Fruit fly (Drosophila melanogaster): ENCODE data around the gene Ccm3.

The Ccm3 gene

dm6 chr3R:15418824-15419530 is 47.2 kb downstream of the Ccm3 start (continued):
- TF ChIP-seq Oli (tag; optimal IDR thresholded peaks at IDR 0.05), result peak; percentile 79
- TF ChIP-seq Ets97D (GFP tag; optimal IDR thresholded peaks at IDR 0.05), result no peak
- peak; percentile 31; the same call in 1 of the 2 replicates for TF ChIP-seq CG9932 (GFP tag; IDR thresholded peaks at IDR 0.05)
- TF ChIP-seq CG3995 (GFP tag; optimal IDR thresholded peaks at IDR 0.05), result no peak
- no peak for TF ChIP-seq hbn (GFP tag; IDR thresholded peaks at IDR 0.05; ENCODE audit: partially characterized antibody)
- TF ChIP-seq CG6654 (GFP tag; optimal IDR thresholded peaks at IDR 0.05), result no peak
- peak; percentile 94 for TF ChIP-seq zf30C (GFP tag; optimal IDR thresholded peaks at IDR 0.05)
- no peak for TF ChIP-seq Neu2 (GFP tag; optimal IDR thresholded peaks at IDR 0.05; ENCODE audit: borderline replicate concordance)
- TF ChIP-seq bcd (GFP tag; optimal IDR thresholded peaks at IDR 0.05), result peak; percentile 69
- TF ChIP-seq CG11695 (GFP tag; IDR thresholded peaks at IDR 0.05), result peak; percentile 77
- peak; percentile 48 for TF ChIP-seq Hsf (GFP tag; optimal IDR thresholded peaks at IDR 0.05)
- peak; percentile 29 for TF ChIP-seq HmgZ (tag; optimal IDR thresholded peaks at IDR 0.05)
- TF ChIP-seq so (GFP tag; IDR thresholded peaks at IDR 0.05), result no peak; the same call in 2 of the 3 replicates
- peak; percentile 88 for TF ChIP-seq gsb-n (tag; optimal IDR thresholded peaks at IDR 0.05)
- peak; percentile 52 for TF ChIP-seq Med (GFP tag)
- peak; percentile 71 for TF ChIP-seq CG18599 (GFP tag; optimal IDR thresholded peaks at IDR 0.05)
- peak; percentile 42 for TF ChIP-seq Nf-YC (tag; optimal IDR thresholded peaks at IDR 0.05)
- TF ChIP-seq Ets65A (GFP tag), result peak; percentile 90
- peak in 1 of 2 experiments; percentile 42 for TF ChIP-seq Pdp1 (GFP tag; optimal IDR thresholded peaks at IDR 0.05)
- no peak for TF ChIP-seq CG8944 (GFP tag; optimal IDR thresholded peaks at IDR 0.05)
- peak; percentile 67 for TF ChIP-seq CG18619 (GFP tag; optimal IDR thresholded peaks at IDR 0.05)
- no peak for TF ChIP-seq gfzf (GFP tag; optimal IDR thresholded peaks at IDR 0.05)
- TF ChIP-seq stc (GFP tag; IDR thresholded peaks at IDR 0.05), result peak; percentile 48
- peak; percentile 19 for TF ChIP-seq CG8290 (GFP tag; optimal IDR thresholded peaks at IDR 0.05)
- peak in 1 of 2 experiments; percentile 23 for TF ChIP-seq CG8290 (tag; optimal IDR thresholded peaks at IDR 0.05)

dm6 chr3R:15420375-15420931 is 48.7 kb downstream of the Ccm3 start:
- no peak for TF ChIP-seq chn (GFP tag; optimal IDR thresholded peaks at IDR 0.05)
- TF ChIP-seq CG15479 (GFP tag; optimal IDR thresholded peaks at IDR 0.05), result peak; percentile 71
- no peak for TF ChIP-seq nerfin-2 (GFP tag; IDR thresholded peaks at IDR 0.05; ENCODE audit: partially characterized antibody)
- no peak for TF ChIP-seq Mad (GFP tag; optimal IDR thresholded peaks at IDR 0.05)
- peak; percentile 49 for TF ChIP-seq Ets65A (GFP tag)
- peak; percentile 10; the same call in 1 of the 2 replicates for TF ChIP-seq CG32532 (GFP tag; IDR thresholded peaks at IDR 0.05)
- no peak for TF ChIP-seq pan (optimal IDR thresholded peaks at IDR 0.05)
- TF ChIP-seq pan (GFP tag; optimal IDR thresholded peaks at IDR 0.05 in 1 of 2, IDR thresholded peaks at IDR 0.05 in 1 of 2), result peak in 1 of 2 experiments; percentile 29
- TF ChIP-seq Dbx (GFP tag; IDR thresholded peaks at IDR 0.05), result 0 out of 3 replicates have a peak, but pooled peaks have one; percentile 37
- TF ChIP-seq bbx (GFP tag; IDR thresholded peaks at IDR 0.05; ENCODE audit: partially characterized antibody), result 0 out of 2 replicates have a peak, but pooled peaks have one; percentile 39
- no peak for TF ChIP-seq hkb (optimal IDR thresholded peaks at IDR 0.05)
- TF ChIP-seq hkb (GFP tag; IDR thresholded peaks at IDR 0.05), result peak; percentile 53; the same call in 1 of the 2 replicates
- TF ChIP-seq CG17328 (GFP tag; IDR thresholded peaks at IDR 0.05), result peak; percentile 15; the same call in 1 of the 2 replicates
- 0 out of 2 replicates have a peak, but pooled peaks have one; percentile 17 for TF ChIP-seq CG13287 (GFP tag; IDR thresholded peaks at IDR 0.05; ENCODE audit: partially characterized antibody)
- no peak for TF ChIP-seq Spps (tag; optimal IDR thresholded peaks at IDR 0.05)
- 0 out of 3 replicates have a peak, but pooled peaks have one; percentile 28 for TF ChIP-seq CG11456 (GFP tag; IDR thresholded peaks at IDR 0.05)
- TF ChIP-seq grau (tag; optimal IDR thresholded peaks at IDR 0.05), result no peak
- peak; percentile 0 for TF ChIP-seq CG17829 (tag; optimal IDR thresholded peaks at IDR 0.05)
- 0 out of 3 replicates have a peak, but pooled peaks have one; percentile 43 for TF ChIP-seq z (GFP tag; IDR thresholded peaks at IDR 0.05)
- no peak for TF ChIP-seq Xrp1 (GFP tag; IDR thresholded peaks at IDR 0.05)
- TF ChIP-seq crol (GFP tag; IDR thresholded peaks at IDR 0.05), result peak; percentile 43; the same call in 1 of the 2 replicates
- TF ChIP-seq CG12391 (tag; optimal IDR thresholded peaks at IDR 0.05), result no peak
- peak in 1 of 2 experiments; percentile 60 for TF ChIP-seq tll (GFP tag; optimal IDR thresholded peaks at IDR 0.05)
- no peak for TF ChIP-seq nau (GFP tag; optimal IDR thresholded peaks at IDR 0.05)
- peak; percentile 95 for TF ChIP-seq zf30C (GFP tag; optimal IDR thresholded peaks at IDR 0.05)
- TF ChIP-seq CG12071 (GFP tag; optimal IDR thresholded peaks at IDR 0.05), result no peak
